Worm (Caenorhabditis elegans) whole organism, L2 larva: ENCODE results near the gene F17E9.15.

ENCODE experiments used
- ZK546.5 ChIP-seq: sonication (generic microtip); optimal IDR thresholded peaks from 2 replicates; lab custom pipeline; 2017; ENCODE audit warnings: missing biosample characterization, missing genetic modification characterization
- crh-2 ChIP-seq: sonication (generic microtip); optimal IDR thresholded peaks from 2 replicates; lab custom pipeline; 2017; ENCODE audit warnings: missing biosample characterization, missing genetic modification characterization
- lin-39 ChIP-seq: fragments of 150-350 bp; optimal IDR thresholded peaks from 2 replicates; lab custom pipeline; 2014; ENCODE audit warnings: missing biosample characterization, missing genetic modification reagents, missing genetic modification characterization
- nhr-10 ChIP-seq: sonication (generic microtip); optimal IDR thresholded peaks from 2 replicates; lab custom pipeline; 2017; ENCODE audit warnings: missing biosample characterization, missing genetic modification characterization
- nhr-23 ChIP-seq: fragments of 150-350 bp; optimal IDR thresholded peaks from 2 replicates; lab custom pipeline; 2014; ENCODE audit warnings: missing biosample characterization, missing genetic modification reagents, missing genetic modification characterization
- nhr-237 ChIP-seq: fragments of 150-350 bp; optimal IDR thresholded peaks from 2 replicates; lab custom pipeline; 2014; ENCODE audit warnings: missing biosample characterization, missing genetic modification characterization
- nhr-77 ChIP-seq: fragments of 150-350 bp; optimal IDR thresholded peaks from 2 replicates; lab custom pipeline; 2014; ENCODE audit warnings: missing biosample characterization, missing genetic modification characterization
- snpc-4 ChIP-seq: fragments of 150-350 bp; optimal IDR thresholded peaks from 2 replicates; lab custom pipeline; 2014; ENCODE audit warnings: missing biosample characterization, missing genetic modification characterization
- zag-1 ChIP-seq: fragments of 150-350 bp; optimal IDR thresholded peaks from 2 replicates; lab custom pipeline; 2014; ENCODE audit warnings: missing biosample characterization, missing genetic modification characterization

ce11 chrIV:8378280-8378679, 31.1 kb downstream of the F17E9.15 start:
- TF ChIP-seq nhr-23, result no peak
- TF ChIP-seq crh-2 (tag; lab: Kevin White, UChicago), result no peak
- no peak for TF ChIP-seq zag-1 (tag; lab: Kevin White, UChicago)
- no peak for TF ChIP-seq nhr-237 (tag; lab: Kevin White, UChicago)
- no peak for TF ChIP-seq lin-39 (tag; lab: Kevin White, UChicago)
- TF ChIP-seq ZK546.5 (tag; lab: Kevin White, UChicago), result no peak
- no peak for TF ChIP-seq nhr-77 (tag; lab: Kevin White, UChicago)
- no peak for TF ChIP-seq nhr-10 (tag; lab: Kevin White, UChicago)
- TF ChIP-seq snpc-4 (tag; lab: Kevin White, UChicago), result no peak
